Fruit fly (Drosophila melanogaster): Measurements from ENCODE around the gene CG7183.

DNA sequence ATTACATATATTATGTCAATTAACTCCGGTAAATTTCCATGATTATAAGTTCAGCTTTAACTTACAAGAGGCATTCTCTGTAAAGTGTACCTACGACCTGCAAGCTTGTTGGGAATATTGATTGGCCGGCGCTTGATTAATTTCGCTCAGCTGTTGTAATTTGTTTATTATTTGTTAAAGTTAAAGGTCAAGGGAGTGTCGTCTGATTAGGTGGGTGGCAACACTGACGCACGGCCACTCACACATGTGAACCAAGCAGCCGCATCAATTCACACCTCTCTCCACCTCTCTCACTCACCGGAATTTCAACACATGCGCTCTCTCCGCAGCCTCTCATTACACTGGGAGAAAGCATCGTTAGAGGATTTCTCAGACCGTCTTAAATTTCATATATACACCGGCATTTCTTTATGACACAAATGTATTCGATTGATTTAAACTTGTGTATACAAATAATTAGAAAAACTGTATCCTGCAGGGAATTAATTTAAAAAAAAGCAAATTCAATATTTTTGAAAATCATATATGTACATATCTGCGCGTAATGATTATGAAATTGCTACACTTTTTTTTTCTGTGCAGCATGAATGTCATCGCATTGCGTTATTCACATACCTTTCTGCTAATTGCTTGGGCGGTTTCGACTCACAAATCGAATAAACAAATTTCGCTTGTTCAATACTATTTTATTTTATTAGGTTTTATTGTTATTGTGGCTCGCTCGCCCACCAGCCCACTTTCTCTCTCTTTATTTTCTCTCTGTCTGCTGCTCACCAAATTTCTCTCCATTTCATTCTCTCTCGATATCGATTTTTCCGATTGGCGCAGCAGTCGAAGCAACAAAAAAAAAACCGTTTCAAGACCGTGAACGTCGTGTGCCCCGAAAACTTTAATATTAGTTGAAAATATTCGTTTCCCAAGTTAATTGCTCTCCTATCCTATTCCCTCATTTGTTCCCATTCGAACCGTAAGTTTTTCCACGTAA lies 48.2 kb downstream of the CG7183 start:
- TF ChIP-seq gl (tag; optimal IDR thresholded peaks at IDR 0.05) (no peak), CG15710 (tag; optimal IDR thresholded peaks at IDR 0.05) (peak; percentile 65), CG32121 (GFP tag; IDR thresholded peaks at IDR 0.05) (peak; percentile 78), Ets98B (GFP tag; IDR thresholded peaks at IDR 0.05) (peak; percentile 62), CG17806 (tag; optimal IDR thresholded peaks at IDR 0.05) (peak; percentile 63), CG8159 (tag; optimal IDR thresholded peaks at IDR 0.05) (peak; percentile 80), CG8301 (tag; optimal IDR thresholded peaks at IDR 0.05) (peak; percentile 85), CG34367 (tag; optimal IDR thresholded peaks at IDR 0.05) (no peak), Pif1A (GFP tag; optimal IDR thresholded peaks at IDR 0.05) (no peak), CG10348 (GFP tag; IDR thresholded peaks at IDR 0.05) (no peak; the same call in 1 of the 2 replicates)
